Worm (Caenorhabditis elegans): Measurements from ENCODE around the gene twk-26.

twk-26 gene

DNA sequence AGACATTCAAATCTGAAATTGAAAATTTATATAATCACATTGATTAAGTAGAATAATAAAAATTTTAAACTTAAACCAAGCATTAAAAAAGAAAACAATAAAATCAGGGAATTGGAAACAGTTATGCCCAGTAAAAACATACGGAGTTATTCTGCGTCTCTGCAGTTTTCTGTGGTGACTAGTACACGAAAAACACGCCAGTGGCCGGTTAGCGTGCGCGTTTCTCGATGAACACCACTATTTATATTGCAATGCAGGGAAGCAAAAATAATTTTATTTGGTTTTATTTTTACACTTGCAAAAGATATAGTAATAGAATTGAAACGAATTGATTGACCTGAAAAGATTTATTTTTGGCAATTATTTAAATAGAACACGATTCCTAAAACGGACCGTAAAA is 45.2 kb upstream of the twk-26 start, which contains the start of gene sec-3 (continued):
- TF ChIP-seq dpl-1 (GFP tag; optimal IDR thresholded peaks at IDR 0.05) (peak; percentile 74), ctbp-1 (GFP tag; IDR thresholded peaks at IDR 0.05) (0 out of 2 replicates have a peak, but pooled peaks have one; percentile 17), gei-8 (GFP tag; optimal IDR thresholded peaks at IDR 0.05) (no peak), nhr-11 (tag; optimal IDR thresholded peaks at IDR 0.05) (peak; percentile 49), fos-1 (tag; optimal IDR thresholded peaks at IDR 0.05) (no peak), unc-39 (tag; optimal IDR thresholded peaks at IDR 0.05) (no peak), duxl-1 (tag; optimal IDR thresholded peaks at IDR 0.05; ENCODE audit: poor library complexity) (peak; percentile 85), egl-27 (tag; optimal IDR thresholded peaks at IDR 0.05) (no peak), snpc-1.2 (GFP tag; IDR thresholded peaks at IDR 0.05) (no peak), fkh-10 (GFP tag; optimal IDR thresholded peaks at IDR 0.05) (peak; percentile 60), hmg-1.1 (GFP tag; IDR thresholded peaks at IDR 0.05) (peak; percentile 87), egl-43 (GFP tag; IDR thresholded peaks at IDR 0.05) (no peak), nhr-41 (GFP tag; IDR thresholded peaks at IDR 0.05) (no peak), Y75B8A.6 (GFP tag; IDR thresholded peaks at IDR 0.05) (no peak), madf-5 (GFP tag; IDR thresholded peaks at IDR 0.05) (no peak), F26F4.8 (GFP tag; conservative IDR thresholded peaks at IDR 0.05) (no peak)

DNA sequence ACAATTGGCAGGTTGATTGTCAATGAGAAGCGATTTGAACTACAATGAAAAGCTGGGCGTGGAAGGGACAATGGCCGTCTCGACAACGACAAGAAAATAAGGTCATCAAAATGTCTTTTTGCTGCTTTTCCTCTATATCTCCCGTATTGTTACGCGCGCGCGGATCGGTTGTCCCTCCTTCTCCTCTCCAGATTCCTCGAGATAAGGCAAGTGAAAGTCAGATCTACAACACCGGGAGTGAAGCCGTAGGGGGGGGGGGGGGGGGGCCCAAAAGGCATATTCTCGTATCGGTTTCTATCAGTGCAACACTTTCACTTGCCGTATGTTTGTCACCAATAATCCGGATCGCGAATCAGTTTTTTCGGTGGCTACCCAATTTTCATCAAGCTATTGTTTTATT is 39.7 kb upstream of the twk-26 start, which contains the start of gene wrt-2:
wrt-2 (minus strand) TSS at position 46 of the 400 bp plus-strand sequence.
- TF ChIP-seq set-16 (GFP tag; IDR thresholded peaks at IDR 0.05): peak; percentile 49; the same call in 1 of the 2 replicates
- TF ChIP-seq spr-3 (GFP tag; optimal IDR thresholded peaks at IDR 0.05): no peak
- no peak for TF ChIP-seq ceh-28 (tag; optimal IDR thresholded peaks at IDR 0.05)
- TF ChIP-seq mxl-3 (GFP tag; optimal IDR thresholded peaks at IDR 0.05): peak; percentile 24
- TF ChIP-seq Y75B8A.6 (GFP tag; IDR thresholded peaks at IDR 0.05): no peak
- peak; percentile 9 for TF ChIP-seq hlh-11 (tag; optimal IDR thresholded peaks at IDR 0.05)
- peak; percentile 38 for TF ChIP-seq aha-1 (tag)

DNA sequence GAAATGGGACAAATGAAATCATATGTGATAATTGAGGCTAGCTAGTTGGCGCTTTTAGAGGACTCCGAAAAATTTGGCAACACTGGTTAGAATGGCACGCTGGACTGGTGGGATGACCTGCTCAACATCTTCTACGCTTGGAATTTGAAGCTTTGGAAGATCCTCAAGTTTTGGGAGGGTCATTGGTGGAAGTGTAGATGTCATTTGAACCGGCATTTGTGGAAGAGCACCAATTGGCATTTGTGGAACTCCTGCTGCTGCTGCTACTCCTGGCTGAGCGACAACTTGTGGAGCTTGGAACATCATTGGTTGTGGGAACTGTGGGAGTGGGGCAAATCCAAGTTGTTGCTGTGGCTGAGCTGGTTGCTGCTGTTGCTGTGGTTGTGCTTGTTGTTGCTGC is 37.8 kb upstream of the twk-26 start:
- TF ChIP-seq nhr-42 (GFP tag; IDR thresholded peaks at IDR 0.05) (0 out of 2 replicates have a peak, but pooled peaks have one; percentile 4), lin-29 (GFP tag; IDR thresholded peaks at IDR 0.05) (no peak), hlh-11 (tag; optimal IDR thresholded peaks at IDR 0.05) (peak; percentile 0), zag-1 (tag; optimal IDR thresholded peaks at IDR 0.05) (no peak), T26A8.4 (GFP tag; IDR thresholded peaks at IDR 0.05) (0 out of 2 replicates have a peak, but pooled peaks have one; percentile 21), lsy-2 (tag; optimal IDR thresholded peaks at IDR 0.05) (peak in 1 of 2 experiments; percentile 15), daf-16 (GFP tag; optimal IDR thresholded peaks at IDR 0.05) (peak in 1 of 2 experiments; percentile 20), daf-16 (tag; optimal IDR thresholded peaks at IDR 0.05) (no peak), ama-1 (optimal IDR thresholded peaks at IDR 0.05) (peak; percentile 83), set-16 (GFP tag; IDR thresholded peaks at IDR 0.05) (peak; percentile 32; the same call in 1 of the 2 replicates), hmg-1.1 (GFP tag; IDR thresholded peaks at IDR 0.05) (peak; percentile 42; the same call in 1 of the 2 replicates), madf-5 (GFP tag; IDR thresholded peaks at IDR 0.05) (no peak), dmd-8 (GFP tag; IDR thresholded peaks at IDR 0.05) (peak; percentile 68; the same call in 1 of the 2 replicates), egl-43 (GFP tag; IDR thresholded peaks at IDR 0.05) (peak; percentile 6; the same call in 1 of the 2 replicates), aha-1 (tag) (peak; percentile 71), skn-1 (tag; optimal IDR thresholded peaks at IDR 0.05) (no peak)

DNA sequence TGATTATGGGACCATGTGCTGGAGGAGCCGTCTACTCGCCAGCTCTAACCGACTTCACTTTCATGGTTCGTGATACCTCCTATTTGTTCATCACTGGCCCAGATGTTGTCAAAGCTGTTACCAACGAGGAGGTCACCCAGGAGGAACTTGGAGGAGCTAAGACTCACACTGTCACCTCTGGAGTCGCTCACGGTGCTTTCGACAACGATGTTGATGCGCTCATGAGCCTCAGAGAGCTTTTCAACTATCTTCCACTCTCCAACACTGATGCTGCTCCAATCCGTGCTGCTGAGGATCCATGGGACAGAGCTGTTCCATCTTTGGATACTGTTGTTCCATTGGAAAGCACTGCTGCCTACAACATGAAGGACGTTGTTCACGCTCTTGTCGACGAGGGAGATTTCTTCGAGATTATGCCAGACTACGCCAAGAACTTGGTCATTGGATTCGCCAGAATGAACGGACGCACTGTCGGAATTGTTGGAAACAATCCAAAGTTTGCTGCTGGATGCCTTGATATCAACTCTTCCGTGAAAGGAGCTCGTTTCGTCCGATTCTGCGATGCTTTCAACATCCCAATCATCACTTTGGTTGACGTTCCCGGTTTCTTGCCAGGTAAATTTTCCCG is 36.6 kb upstream of the twk-26 start:
- TF ChIP-seq jun-1 (tag; optimal IDR thresholded peaks at IDR 0.05) (no peak), unc-62 (GFP tag; optimal IDR thresholded peaks at IDR 0.05 in 1 of 2) (peak in 1 of 2 experiments; percentile 90), unc-62 (tag; optimal IDR thresholded peaks at IDR 0.05) (no peak), nhr-25 (tag; optimal IDR thresholded peaks at IDR 0.05; ENCODE audit: borderline replicate concordance, insufficient read depth) (no peak), aha-1 (tag) (peak; percentile 82), zag-1 (tag; optimal IDR thresholded peaks at IDR 0.05) (no peak)
